Fruit fly (Drosophila melanogaster): ENCODE measurements around the gene CG34241.
A peak's percentile ranks its signal among the peaks of the same experiment; 100 is the strongest.

CG34241 gene

DNA sequence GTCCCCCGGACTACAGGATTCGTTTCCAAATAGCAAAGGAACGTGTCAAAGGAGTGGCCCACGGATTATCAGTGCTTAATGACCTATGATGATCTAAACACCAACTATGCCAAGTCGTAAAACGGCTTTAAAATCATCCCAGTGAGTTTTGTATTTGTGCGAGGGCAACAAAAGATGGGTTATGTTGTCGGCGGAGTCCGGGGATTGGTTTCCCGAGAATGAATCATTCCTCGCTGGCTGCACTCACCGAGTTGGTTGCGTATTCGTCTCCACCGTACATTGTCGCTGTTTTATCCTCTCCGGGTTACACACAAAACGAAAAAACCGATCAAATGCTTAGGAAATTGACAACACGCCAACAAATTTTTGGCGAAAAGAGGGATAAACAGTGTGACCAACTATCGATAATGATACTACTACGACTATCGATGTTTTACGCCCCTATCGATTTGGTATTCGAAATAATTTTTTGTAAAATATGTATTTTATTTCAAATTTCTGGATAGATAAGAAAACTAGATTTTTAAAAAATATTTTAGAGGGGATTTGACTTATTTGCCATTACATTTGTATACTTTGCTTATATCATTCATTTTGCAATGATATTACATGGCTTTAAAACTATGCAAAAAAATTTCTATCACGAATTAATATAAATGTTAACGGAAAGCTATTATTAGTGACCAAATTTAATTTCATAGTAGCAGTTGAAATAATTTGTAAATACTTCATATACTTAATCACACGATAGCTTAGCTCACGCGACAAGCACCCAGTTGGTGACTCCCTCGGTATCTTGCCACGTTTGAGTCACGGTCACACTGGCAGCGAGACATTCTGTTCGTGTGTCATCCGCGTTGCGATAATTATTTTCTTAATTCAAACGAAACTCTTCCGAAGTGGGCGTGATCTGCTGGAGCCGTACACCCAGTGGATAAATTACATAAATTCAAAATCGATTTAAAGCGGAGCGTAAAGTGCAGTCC lies 18.2 kb downstream of the CG34241 start, which contains the start of the genes eIF3l and Nrx-IV (continued):
- TF ChIP-seq hbn (GFP tag; IDR thresholded peaks at IDR 0.05; ENCODE audit: partially characterized antibody) (peak; percentile 59; the same call in 1 of the 2 replicates), CG10267 (tag; optimal IDR thresholded peaks at IDR 0.05) (peak; percentile 31), HLHmδ (GFP tag; optimal IDR thresholded peaks at IDR 0.05) (peak; percentile 39), fd96Cb (tag; optimal IDR thresholded peaks at IDR 0.05) (no peak), CG12391 (tag; optimal IDR thresholded peaks at IDR 0.05) (peak; percentile 42), Atf3 (GFP tag; optimal IDR thresholded peaks at IDR 0.05) (no peak), zfh1 (GFP tag; IDR thresholded peaks at IDR 0.05) (0 out of 3 replicates have a peak, but pooled peaks have one; percentile 13), CG42726 (GFP tag; IDR thresholded peaks at IDR 0.05; ENCODE audit: partially characterized antibody) (peak; percentile 57), CG12769 (tag; optimal IDR thresholded peaks at IDR 0.05) (peak; percentile 12), Lpt (GFP tag; optimal IDR thresholded peaks at IDR 0.05) (no peak), CG13287 (GFP tag; IDR thresholded peaks at IDR 0.05; ENCODE audit: partially characterized antibody) (peak; percentile 72), YL-1 (GFP tag; optimal IDR thresholded peaks at IDR 0.05) (peak; percentile 57), inv (GFP tag; IDR thresholded peaks at IDR 0.05; ENCODE audit: partially characterized antibody) (peak; percentile 72), Dll (GFP tag; IDR thresholded peaks at IDR 0.05; ENCODE audit: partially characterized antibody) (peak; percentile 83), CG16813 (GFP tag; IDR thresholded peaks at IDR 0.05; ENCODE audit: partially characterized antibody) (peak; percentile 66; the same call in 2 of the 3 replicates), CG14710 (tag; optimal IDR thresholded peaks at IDR 0.05) (peak; percentile 60), Fer1 (GFP tag; optimal IDR thresholded peaks at IDR 0.05) (no peak), CG9437 (GFP tag; optimal IDR thresholded peaks at IDR 0.05) (peak; percentile 30), Ets97D (GFP tag; optimal IDR thresholded peaks at IDR 0.05) (peak; percentile 14), CG3995 (GFP tag; optimal IDR thresholded peaks at IDR 0.05) (peak; percentile 69), CG14860 (GFP tag; IDR thresholded peaks at IDR 0.05; ENCODE audit: partially characterized antibody) (peak; percentile 48; the same call in 1 of the 3 replicates), BEAF-32 (GFP tag; optimal IDR thresholded peaks at IDR 0.05) (peak; percentile 88), Bgb (GFP tag; IDR thresholded peaks at IDR 0.05; ENCODE audit: partially characterized antibody) (peak; percentile 40; the same call in 1 of the 2 replicates), CG34224 (GFP tag; IDR thresholded peaks at IDR 0.05; ENCODE audit: partially characterized antibody) (peak; percentile 41; the same call in 2 of the 3 replicates), MESR4 (GFP tag; optimal IDR thresholded peaks at IDR 0.05) (peak; percentile 83), trem (tag; optimal IDR thresholded peaks at IDR 0.05) (peak; percentile 41), sens (GFP tag) (peak; percentile 36), CG12659 (GFP tag; optimal IDR thresholded peaks at IDR 0.05) (peak; percentile 35), sna (GFP tag; IDR thresholded peaks at IDR 0.05; ENCODE audit: partially characterized antibody) (peak; percentile 41; the same call in 1 of the 2 replicates), CG17612 (GFP tag; IDR thresholded peaks at IDR 0.05) (no peak), CG7963 (GFP tag; IDR thresholded peaks at IDR 0.05; ENCODE audit: partially characterized antibody) (peak; percentile 4; the same call in 1 of the 3 replicates), ci (GFP tag; IDR thresholded peaks at IDR 0.05) (peak; percentile 28; the same call in 1 of the 3 replicates), CG12299 (tag; optimal IDR thresholded peaks at IDR 0.05) (no peak), unc-4 (GFP tag; IDR thresholded peaks at IDR 0.05; ENCODE audit: partially characterized antibody) (peak; percentile 71), MBD-R2 (GFP tag; IDR thresholded peaks at IDR 0.05) (peak; percentile 15; the same call in 1 of the 2 replicates), Dref (GFP tag; IDR thresholded peaks at IDR 0.05) (peak; percentile 63), CG12155 (GFP tag; optimal IDR thresholded peaks at IDR 0.05) (peak; percentile 32), Sin3A (optimal IDR thresholded peaks at IDR 0.05) (peak; percentile 24), CG6791 (GFP tag; IDR thresholded peaks at IDR 0.05; ENCODE audit: partially characterized antibody) (peak; percentile 56), row (GFP tag; IDR thresholded peaks at IDR 0.05) (peak; percentile 57; the same call in 2 of the 3 replicates), Doc3 (GFP tag; IDR thresholded peaks at IDR 0.05; ENCODE audit: partially characterized antibody) (peak; percentile 59; the same call in 2 of the 3 replicates), Bteb2 (GFP tag; optimal IDR thresholded peaks at IDR 0.05) (peak; percentile 1), Dp (GFP tag; optimal IDR thresholded peaks at IDR 0.05) (peak; percentile 5), bigmax (GFP tag; optimal IDR thresholded peaks at IDR 0.05) (peak; percentile 88), Med (GFP tag) (peak; percentile 65)
